1 worm cellular context compared by ENCODE assay signal in the genomic region with DNA sequence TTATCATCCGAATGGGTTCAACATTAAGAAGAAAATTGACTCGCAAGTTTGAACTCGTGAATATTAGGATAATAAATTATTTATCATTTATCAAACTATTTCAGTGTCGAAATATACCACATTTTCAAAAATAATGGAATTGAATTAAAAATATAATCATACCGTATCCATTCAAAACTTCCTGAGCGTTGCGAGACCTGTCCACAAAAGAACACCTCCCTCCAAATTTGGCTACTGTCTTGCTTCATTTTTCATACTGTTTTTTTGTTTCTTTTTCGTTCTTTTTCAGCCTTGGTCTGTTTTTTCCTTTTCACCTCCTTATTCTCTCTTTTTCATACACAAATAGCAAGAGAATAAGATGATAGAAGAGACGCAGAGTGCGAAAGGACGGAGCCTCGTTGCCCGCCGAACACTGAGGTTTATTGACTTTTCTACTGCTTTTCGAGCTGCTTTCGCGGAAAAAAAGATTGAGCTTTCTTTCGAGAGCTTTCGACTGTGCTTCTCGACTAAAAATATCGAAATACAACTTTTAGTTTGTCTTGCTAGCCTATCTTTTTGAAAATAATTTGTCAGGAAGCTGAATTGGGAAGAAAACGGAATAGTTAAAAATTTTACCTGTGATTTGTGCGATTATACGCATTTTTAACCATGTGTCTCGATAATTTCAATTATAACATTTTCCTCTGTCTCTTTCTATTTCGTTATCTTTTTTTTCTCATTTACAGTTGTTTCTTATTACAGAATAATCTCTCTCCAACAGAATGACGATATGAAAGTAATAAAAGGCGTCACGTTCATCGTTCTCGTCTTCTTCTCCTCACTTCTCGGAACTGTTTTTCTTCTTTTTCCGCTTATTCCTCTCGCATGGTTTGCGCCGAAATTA.
TF ChIP-seq lines count a peak whose summit lies in the region.

TSS of gene acl-8 (plus strand) at position 742 of the 883 bp plus-strand sequence.

TF ChIP-seq in whole organism, L4 larva, 104 proteins besides CTCF, POLR2A, EP300 and RAD21 (continued from another document):
- peak; percentile 37 for TF ChIP-seq T20F7.1 (GFP tag; optimal IDR thresholded peaks at IDR 0.05; lab: Kevin White, UChicago)
- TF ChIP-seq dve-1 (tag; optimal IDR thresholded peaks at IDR 0.05; lab: Kevin White, UChicago; ENCODE audit: insufficient read depth) = peak; percentile 34
- no peak for TF ChIP-seq lin-39 (tag; optimal IDR thresholded peaks at IDR 0.05; lab: Kevin White, UChicago)
- TF ChIP-seq daf-19 (GFP tag; conservative IDR thresholded peaks at IDR 0.05; lab: Robert Waterston, UW) = no peak
- no peak for TF ChIP-seq fkh-10 (GFP tag; optimal IDR thresholded peaks at IDR 0.05; lab: Kevin White, UChicago)
- TF ChIP-seq madf-5 (GFP tag; IDR thresholded peaks at IDR 0.05; lab: Robert Waterston, UW) = no peak
- TF ChIP-seq zfp-3 (GFP tag; conservative IDR thresholded peaks at IDR 0.05; lab: Robert Waterston, UW) = no peak
- 0 out of 2 replicates have a peak, but pooled peaks have one; percentile 16 for TF ChIP-seq Y48G9A.11 (GFP tag; IDR thresholded peaks at IDR 0.05; lab: Robert Waterston, UW)
- peak; percentile 73 for TF ChIP-seq nhr-28 (tag; optimal IDR thresholded peaks at IDR 0.05; lab: Kevin White, UChicago)
- TF ChIP-seq lsy-2 (tag; optimal IDR thresholded peaks at IDR 0.05; lab: Kevin White, UChicago) = no peak
- TF ChIP-seq php-3 (GFP tag; IDR thresholded peaks at IDR 0.05; lab: Robert Waterston, UW) = 0 out of 2 replicates have a peak, but pooled peaks have one; percentile 51
- no peak for TF ChIP-seq nhr-77 (tag; optimal IDR thresholded peaks at IDR 0.05; lab: Kevin White, UChicago)
- TF ChIP-seq unc-62 (GFP tag; optimal IDR thresholded peaks at IDR 0.05 in 1 of 2; lab: Kevin White, UChicago) = peak in 1 of 2 experiments; percentile 84
- no peak for TF ChIP-seq unc-62 (tag; optimal IDR thresholded peaks at IDR 0.05; lab: Kevin White, UChicago)
- no peak for TF ChIP-seq lin-29 (GFP tag; IDR thresholded peaks at IDR 0.05; lab: Robert Waterston, UW)
- no peak for TF ChIP-seq daf-16 (GFP tag; optimal IDR thresholded peaks at IDR 0.05; lab: Kevin White, UChicago)
- peak; percentile 61 for TF ChIP-seq daf-16 (tag; optimal IDR thresholded peaks at IDR 0.05; lab: Kevin White, UChicago)
- TF ChIP-seq hlh-11 (tag; optimal IDR thresholded peaks at IDR 0.05; lab: Kevin White, UChicago) = peak; percentile 59
- no peak for TF ChIP-seq ceh-62 (tag; optimal IDR thresholded peaks at IDR 0.05; lab: Kevin White, UChicago)
- no peak for TF ChIP-seq Y5F2A.4 (GFP tag; optimal IDR thresholded peaks at IDR 0.05; lab: Kevin White, UChicago)
- TF ChIP-seq egl-27 (tag; optimal IDR thresholded peaks at IDR 0.05; lab: Kevin White, UChicago) = no peak
